Worm (Caenorhabditis elegans) whole organism, L1 larva: ENCODE data around the gene csp-2.

Source experiments
- C34B4.2 ChIP-seq: sonication (generic microtip); optimal IDR thresholded peaks from 2 replicates; lab custom pipeline; 2017; ENCODE audit warnings: mild to moderate bottlenecking, missing genetic modification characterization, missing compliant biosample characterization
- Y116A8C.19 ChIP-seq: sonication (generic microtip); optimal IDR thresholded peaks from 2 replicates; lab custom pipeline; 2016; ENCODE audit warnings: missing compliant biosample characterization, missing genetic modification characterization, borderline replicate concordance
- alr-1 ChIP-seq: fragments of 200-800 bp; sonication (Bioruptor generic); optimal IDR thresholded peaks from 2 replicates; lab custom pipeline; 2018; ENCODE audit warnings: borderline replicate concordance, mild to moderate bottlenecking, missing genetic modification characterization, missing compliant biosample characterization
- blmp-1 ChIP-seq: fragments of 150-350 bp; optimal IDR thresholded peaks from 2 replicates; lab custom pipeline; 2014; ENCODE audit warnings: missing biosample characterization, missing genetic modification characterization
- ceh-63 ChIP-seq: fragments of 200-800 bp; sonication (Bioruptor generic); optimal IDR thresholded peaks from 2 replicates; lab custom pipeline; 2018; ENCODE audit warnings: mild to moderate bottlenecking, missing genetic modification characterization, missing compliant biosample characterization
- ceh-8 ChIP-seq: fragments of 200-800 bp; sonication (Bioruptor generic); optimal IDR thresholded peaks from 2 replicates; lab custom pipeline; 2018; ENCODE audit warnings: mild to moderate bottlenecking, missing genetic modification characterization, moderate library complexity, missing compliant biosample characterization
- ceh-90 ChIP-seq: sonication (generic microtip); optimal IDR thresholded peaks from 2 replicates; lab custom pipeline; 2016; ENCODE audit warnings: missing genetic modification characterization, missing compliant biosample characterization
- efl-1 ChIP-seq, 4 experiments: fragments of 150-350 bp; optimal IDR thresholded peaks in 3 of 4; peaks in 1 of 4; 1 replicate in 1 of 4; 2 replicates in 3 of 4; lab custom pipeline; 2014; ENCODE audit warnings: missing biosample characterization in 2 of 4, missing genetic modification characterization in 2 of 4, missing genetic modification reagents in 2 of 4
- efl-3 ChIP-seq: fragments of 200-800 bp; sonication (Bioruptor generic); optimal IDR thresholded peaks from 2 replicates; lab custom pipeline; 2018; ENCODE audit warnings: mild to moderate bottlenecking, missing genetic modification characterization, missing compliant biosample characterization
- elt-3 ChIP-seq, 6 experiments: fragments of 150-350 bp in 1 of 6; sonication (generic microtip); optimal IDR thresholded peaks; 2 replicates each; lab custom pipeline; 2017 to 2018; ENCODE audit warnings: missing biosample characterization in 6 of 6, missing genetic modification characterization in 6 of 6, inconsistent platforms in 1 of 6
- fkh-4 ChIP-seq: sonication (generic microtip); optimal IDR thresholded peaks from 2 replicates; lab custom pipeline; 2016; ENCODE audit warnings: missing compliant biosample characterization, missing genetic modification characterization, borderline replicate concordance
- fkh-8 ChIP-seq: sonication (generic microtip); optimal IDR thresholded peaks from 2 replicates; lab custom pipeline; 2016; ENCODE audit warnings: mild to moderate bottlenecking, missing genetic modification characterization, missing compliant biosample characterization
- hlh-17 ChIP-seq: fragments of 200-800 bp; sonication (Bioruptor generic); optimal IDR thresholded peaks from 2 replicates; lab custom pipeline; 2018; ENCODE audit warnings: missing genetic modification characterization, mild to moderate bottlenecking, missing compliant biosample characterization, moderate library complexity, borderline replicate concordance
- hpl-2 ChIP-seq: fragments of 150-350 bp; optimal IDR thresholded peaks from 2 replicates; lab custom pipeline; 2014; ENCODE audit warnings: missing biosample characterization, missing genetic modification reagents, missing genetic modification characterization
- irx-1 ChIP-seq: sonication (generic microtip); optimal IDR thresholded peaks from 2 replicates; lab custom pipeline; 2016; ENCODE audit warnings: missing genetic modification characterization, missing compliant biosample characterization
- isw-1 ChIP-seq: fragments of 200-800 bp; sonication (Bioruptor generic); IDR thresholded peaks from 2 replicates; pipeline ENCODE4 v1.3.6; 2022; ENCODE audit warnings: missing genetic modification characterization, missing compliant biosample characterization
- jun-1 ChIP-seq: fragments of 150-350 bp; optimal IDR thresholded peaks from 2 replicates; lab custom pipeline; 2014; ENCODE audit warnings: missing biosample characterization, missing genetic modification reagents, missing genetic modification characterization
- lin-14 ChIP-seq: fragments of 200-800 bp; sonication (Bioruptor generic); optimal IDR thresholded peaks from 2 replicates; lab custom pipeline; 2018; ENCODE audit warnings: mild to moderate bottlenecking, missing genetic modification characterization, moderate library complexity, missing compliant biosample characterization
- lin-39 ChIP-seq: fragments of 150-350 bp; optimal IDR thresholded peaks from 2 replicates; lab custom pipeline; 2014; ENCODE audit warnings: missing biosample characterization, missing genetic modification reagents, missing genetic modification characterization
- mep-1 ChIP-seq: fragments of 150-350 bp; optimal IDR thresholded peaks from 2 replicates; lab custom pipeline; 2014; ENCODE audit warnings: missing biosample characterization, missing genetic modification characterization
- nhr-11 ChIP-seq: fragments of 150-350 bp; optimal IDR thresholded peaks from 2 replicates; lab custom pipeline; 2014; ENCODE audit warnings: missing biosample characterization, missing genetic modification characterization
- nhr-12 ChIP-seq: sonication (generic microtip); optimal IDR thresholded peaks from 2 replicates; lab custom pipeline; 2017; ENCODE audit warnings: missing biosample characterization, missing genetic modification characterization
- nhr-19 ChIP-seq: fragments of 200-800 bp; sonication (Bioruptor generic); conservative IDR thresholded peaks from 2 replicates; pipeline ENCODE4 v1.3.6; 2022; ENCODE audit warnings: missing genetic modification characterization, missing compliant biosample characterization
- nhr-20 ChIP-seq: sonication (generic microtip); optimal IDR thresholded peaks from 2 replicates; lab custom pipeline; 2016; ENCODE audit warnings: mild to moderate bottlenecking, missing genetic modification characterization, missing compliant biosample characterization
- nhr-237 ChIP-seq: fragments of 150-350 bp; optimal IDR thresholded peaks from 2 replicates; lab custom pipeline; 2014; ENCODE audit warnings: missing biosample characterization, missing genetic modification characterization
- nhr-28 ChIP-seq: fragments of 150-350 bp; optimal IDR thresholded peaks from 2 replicates; lab custom pipeline; 2014; ENCODE audit warnings: missing biosample characterization, missing genetic modification characterization
- nhr-76 ChIP-seq: sonication (generic microtip); optimal IDR thresholded peaks from 2 replicates; lab custom pipeline; 2017; ENCODE audit warnings: missing biosample characterization, missing genetic modification characterization
- nhr-84 ChIP-seq: sonication (generic microtip); optimal IDR thresholded peaks from 2 replicates; lab custom pipeline; 2017; ENCODE audit warnings: missing biosample characterization, missing genetic modification characterization
- nhr-85 ChIP-seq: sonication (generic microtip); peaks from one replicate; lab custom pipeline; 2016; ENCODE audit warnings: missing genetic modification characterization, inconsistent platforms, missing compliant biosample characterization
- pax-3 ChIP-seq: fragments of 200-800 bp; sonication (Bioruptor generic); optimal IDR thresholded peaks from 2 replicates; lab custom pipeline; 2018; ENCODE audit warnings: mild to moderate bottlenecking, missing genetic modification characterization, moderate library complexity, missing compliant biosample characterization
- swsn-7 ChIP-seq: sonication (generic microtip); optimal IDR thresholded peaks from 2 replicates; lab custom pipeline; 2016; ENCODE audit warnings: missing genetic modification characterization, missing compliant biosample characterization
- tbx-2 ChIP-seq: sonication (generic microtip); optimal IDR thresholded peaks from 2 replicates; lab custom pipeline; 2016; ENCODE audit warnings: missing genetic modification characterization, missing compliant biosample characterization
- unc-30 ChIP-seq: sonication (generic microtip); optimal IDR thresholded peaks from 2 replicates; lab custom pipeline; 2017; ENCODE audit warnings: missing biosample characterization, missing genetic modification characterization
- unc-62 ChIP-seq: fragments of 150-350 bp; optimal IDR thresholded peaks from 2 replicates; lab custom pipeline; 2014; ENCODE audit warnings: missing biosample characterization, missing genetic modification reagents, missing genetic modification characterization
- unc-86 ChIP-seq: sonication (generic microtip); optimal IDR thresholded peaks from 2 replicates; lab custom pipeline; 2016; ENCODE audit warnings: missing genetic modification characterization, missing compliant biosample characterization
- zip-4 ChIP-seq: fragments of 200-800 bp; sonication (Bioruptor generic); optimal IDR thresholded peaks from 2 replicates; lab custom pipeline; 2018; ENCODE audit warnings: mild to moderate bottlenecking, missing genetic modification characterization, moderate library complexity, missing compliant biosample characterization
- ztf-11 ChIP-seq, 2 experiments: sonication (generic microtip); optimal IDR thresholded peaks; 2 replicates each; lab custom pipeline; 2016 to 2017; ENCODE audit warnings: missing genetic modification characterization in 2 of 2, missing biosample characterization in 1 of 2, missing compliant biosample characterization in 1 of 2
- ztf-4 ChIP-seq: fragments of 150-350 bp; optimal IDR thresholded peaks from 2 replicates; lab custom pipeline; 2014; ENCODE audit warnings: missing biosample characterization, missing genetic modification characterization

The csp-2 gene

DNA sequence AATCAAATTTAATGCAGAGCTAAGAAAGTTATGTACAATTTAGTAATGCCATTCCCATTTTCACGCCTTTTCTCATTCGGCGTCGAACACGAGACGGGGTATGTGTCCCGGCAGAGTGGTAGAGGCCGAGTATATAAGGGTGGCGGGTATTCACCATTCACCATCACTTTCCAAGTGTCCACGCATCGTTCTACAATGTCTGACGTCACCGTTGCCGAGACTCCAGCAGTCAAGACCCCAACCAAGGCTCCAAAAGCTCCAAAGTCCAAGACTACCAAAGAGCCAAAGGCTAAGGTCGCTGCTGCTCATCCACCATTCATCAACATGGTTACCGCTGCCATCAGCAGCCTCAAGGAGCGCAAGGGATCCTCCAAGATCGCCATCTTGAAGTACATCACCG lies 13.5 kb upstream of the csp-2 start, which contains the start of gene hil-2 (continued):
- TF ChIP-seq mep-1 (tag; lab: Kevin White, UChicago), result no peak
- TF ChIP-seq isw-1 (GFP tag; lab: Robert Waterston, UW), result no peak
- no peak for TF ChIP-seq ceh-63 (GFP tag; lab: Kevin White, UChicago)
- TF ChIP-seq nhr-237 (tag; lab: Kevin White, UChicago), result no peak
- no peak for TF ChIP-seq nhr-11
- peak in 1 of 2 experiments; percentile 4 for TF ChIP-seq ztf-11 (tag; optimal IDR thresholded peaks at IDR 0.05; lab: Kevin White, UChicago)
- TF ChIP-seq fkh-4 (tag; lab: Kevin White, UChicago), result no peak
- no peak for TF ChIP-seq nhr-76 (tag; lab: Kevin White, UChicago)
- no peak for TF ChIP-seq lin-39
- TF ChIP-seq irx-1 (tag; lab: Kevin White, UChicago), result no peak
- no peak for TF ChIP-seq ceh-90 (tag; lab: Kevin White, UChicago)
- TF ChIP-seq lin-14, result no peak
- peak; percentile 23 for TF ChIP-seq unc-86 (tag; lab: Kevin White, UChicago)

DNA sequence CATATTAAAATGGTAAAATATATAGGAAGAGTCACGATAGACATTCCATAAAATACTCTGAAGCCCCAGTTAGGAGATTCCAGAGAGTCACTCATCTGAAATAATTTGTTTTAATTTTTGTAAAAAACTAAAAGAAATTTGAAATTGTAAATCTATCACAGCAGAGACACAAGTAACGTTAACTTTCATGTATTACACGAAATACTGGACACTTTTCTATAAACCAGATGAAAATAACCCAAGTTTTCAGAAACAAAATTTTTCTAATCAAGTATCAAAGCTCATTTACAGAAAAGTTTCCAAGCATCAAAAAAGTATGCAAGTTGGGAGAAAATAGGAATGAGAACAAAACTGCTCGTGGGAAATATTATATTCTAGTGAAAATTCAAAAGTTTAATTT lies 9.3 kb upstream of the csp-2 start, which contains the start of gene srv-27:
TSS of gene srv-27 (minus strand) at position 101 of the 400 bp plus-strand sequence.
- TF ChIP-seq nhr-12 (tag; lab: Kevin White, UChicago) (no peak), zip-4 (no peak), pax-3 (tag; lab: Kevin White, UChicago) (no peak), Y116A8C.19 (tag; lab: Kevin White, UChicago) (no peak), jun-1 (no peak), fkh-8 (tag; lab: Kevin White, UChicago) (peak; percentile 16)
- TF ChIP-seq, all 84 proteins: peak for 1

DNA sequence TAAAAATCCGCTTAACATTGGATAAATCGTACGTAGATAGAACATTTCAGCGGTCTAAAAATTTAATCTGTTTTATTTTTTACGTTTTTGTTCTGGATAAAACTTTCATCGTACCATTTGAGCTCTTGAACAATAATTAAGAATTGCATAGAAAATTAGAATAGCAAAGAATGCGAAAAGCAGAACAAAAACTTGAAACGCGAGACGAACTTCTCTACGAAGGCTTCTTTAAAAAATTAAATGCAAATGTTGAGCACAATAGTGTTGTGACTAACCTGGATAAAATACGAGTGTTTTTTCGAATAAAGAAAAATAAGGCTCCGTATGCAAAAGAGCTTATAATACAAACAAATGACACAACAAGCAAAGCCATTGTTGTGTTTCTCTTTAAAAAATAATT lies 8.0 kb upstream of the csp-2 start:
- TF ChIP-seq blmp-1 (tag; lab: Kevin White, UChicago) (no peak), Y116A8C.19 (tag; lab: Kevin White, UChicago) (no peak), ztf-4 (tag; lab: Kevin White, UChicago) (no peak), ceh-63 (GFP tag; lab: Kevin White, UChicago) (no peak), nhr-76 (tag; lab: Kevin White, UChicago) (no peak), nhr-84 (no peak), efl-1 (optimal IDR thresholded peaks at IDR 0.05; lab: Kevin White, UChicago) (no peak), efl-1 (GFP tag; optimal IDR thresholded peaks at IDR 0.05 in 1 of 2; lab: Kevin White, UChicago) (no peak), swsn-7 (no peak), nhr-28 (tag; lab: Kevin White, UChicago) (no peak), ceh-90 (tag; lab: Kevin White, UChicago) (no peak), nhr-85 (tag; lab: Kevin White, UChicago) (no peak), hpl-2 (GFP tag; lab: Kevin White, UChicago) (no peak), efl-3 (no peak), C34B4.2 (tag; lab: Kevin White, UChicago) (no peak), zip-4 (no peak), nhr-19 (GFP tag; lab: Robert Waterston, UW) (no peak), elt-3 (tag; optimal IDR thresholded peaks at IDR 0.05; lab: Kevin White, UChicago) (no peak)

DNA sequence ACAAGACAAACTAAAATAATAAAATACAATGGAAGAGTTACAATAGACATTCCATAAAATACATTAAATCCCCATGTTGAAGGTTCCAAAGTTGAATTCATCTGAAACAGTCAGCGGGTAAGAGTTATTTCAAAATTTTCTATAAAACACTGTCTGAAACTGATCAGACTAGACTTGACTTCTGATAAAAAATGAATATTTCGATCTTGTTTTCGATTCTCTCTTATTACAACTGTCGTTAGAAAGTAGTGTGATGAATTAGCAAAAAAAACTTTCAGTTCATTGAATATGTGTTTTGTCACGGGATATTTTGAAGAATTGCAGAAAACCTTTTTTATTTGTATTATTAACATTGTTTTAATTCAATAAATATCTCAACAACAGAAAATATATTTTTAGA lies 5.8 kb upstream of the csp-2 start, which contains the start of gene srv-26:
TSS of gene srv-26 (minus strand) at position 101 of the 400 bp plus-strand sequence.
- TF ChIP-seq C34B4.2 (tag; lab: Kevin White, UChicago) (no peak), isw-1 (GFP tag; lab: Robert Waterston, UW) (no peak), hlh-17 (GFP tag; lab: Kevin White, UChicago) (no peak), efl-1 (optimal IDR thresholded peaks at IDR 0.05; lab: Kevin White, UChicago) (no peak), efl-1 (GFP tag; optimal IDR thresholded peaks at IDR 0.05 in 1 of 2; lab: Kevin White, UChicago) (peak in 1 of 2 experiments; percentile 48), unc-62 (GFP tag; lab: Kevin White, UChicago) (no peak)

DNA sequence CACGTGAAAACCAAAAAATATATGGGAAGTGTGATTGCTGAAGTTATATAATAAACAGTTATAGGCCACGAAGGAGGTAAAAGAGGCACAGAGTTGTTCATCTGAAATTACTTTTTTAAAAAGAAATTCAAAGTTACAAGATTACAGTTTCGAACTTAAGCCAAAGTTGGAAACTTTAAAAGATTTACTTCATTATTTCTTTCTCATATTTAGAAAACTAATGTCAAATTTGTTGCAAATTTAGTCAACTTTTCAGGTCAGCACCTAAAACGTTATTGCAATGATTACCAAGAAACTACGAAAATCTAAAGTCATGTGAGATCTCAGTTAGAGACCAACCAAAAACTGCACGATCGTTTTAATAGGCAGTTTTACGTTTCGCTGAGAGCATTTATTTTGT lies 3.9 kb upstream of the csp-2 start, which contains the start of gene srv-25:
TSS of gene srv-25 (minus strand) at position 101 of the 400 bp plus-strand sequence.
- no peak for TF ChIP-seq efl-3
- no peak for TF ChIP-seq ceh-8 (GFP tag; lab: Kevin White, UChicago)
- TF ChIP-seq fkh-4 (tag; lab: Kevin White, UChicago), result no peak
- TF ChIP-seq tbx-2 (tag; lab: Kevin White, UChicago), result no peak
- no peak for TF ChIP-seq irx-1 (tag; lab: Kevin White, UChicago)
- TF ChIP-seq unc-30 (tag; lab: Kevin White, UChicago), result no peak
- no peak for TF ChIP-seq nhr-20 (tag; lab: Kevin White, UChicago)
- no peak for TF ChIP-seq nhr-11
- TF ChIP-seq alr-1 (tag; lab: Kevin White, UChicago), result no peak
